Worm (Caenorhabditis elegans) whole organism, young adult: ENCODE measurements around the gene set-4.

Experiments
- C17E4.6 ChIP-seq: fragments of 200-800 bp; sonication (Bioruptor generic); IDR thresholded peaks from 2 replicates; pipeline ENCODE4 v1.3.6; 2022; ENCODE audit warnings: missing genetic modification reagents, missing genetic modification characterization, missing compliant biosample characterization
- F22D6.2 ChIP-seq: sonication (generic microtip); optimal IDR thresholded peaks from 2 replicates; lab custom pipeline; 2016; ENCODE audit warnings: mild to moderate bottlenecking, missing genetic modification characterization, missing compliant biosample characterization
- F55B11.4 ChIP-seq: sonication (generic microtip); optimal IDR thresholded peaks from 2 replicates; lab custom pipeline; 2016; ENCODE audit warnings: missing compliant biosample characterization, missing genetic modification characterization, borderline replicate concordance; ENCODE audit not compliant: insufficient read depth
- K11D2.4 ChIP-seq: fragments of 200-800 bp; sonication (Bioruptor generic); IDR thresholded peaks from 2 replicates; pipeline ENCODE4 v1.3.6; 2022; ENCODE audit warnings: missing genetic modification reagents, missing genetic modification characterization, missing compliant biosample characterization
- T07F8.4 ChIP-seq: sonication (generic microtip); optimal IDR thresholded peaks from 2 replicates; lab custom pipeline; 2016; ENCODE audit warnings: mild to moderate bottlenecking, missing genetic modification characterization, moderate library complexity, missing compliant biosample characterization
- Y53F4B.3 ChIP-seq: fragments of 200-800 bp; sonication (Bioruptor generic); IDR thresholded peaks from 2 replicates; pipeline ENCODE4 v1.3.6; 2022; ENCODE audit warnings: missing genetic modification reagents, missing genetic modification characterization, missing compliant biosample characterization
- Y56A3A.18 ChIP-seq: fragments of 200-800 bp; sonication (Bioruptor generic); IDR thresholded peaks from 2 replicates; pipeline ENCODE4 v1.3.6; 2022; ENCODE audit warnings: missing genetic modification reagents, missing genetic modification characterization, missing compliant biosample characterization
- Y67H2A.10 ChIP-seq: fragments of 200-800 bp; sonication (Bioruptor generic); conservative IDR thresholded peaks from 2 replicates; pipeline ENCODE4 v1.3.6; 2022; ENCODE audit warnings: missing genetic modification reagents, missing genetic modification characterization, missing compliant biosample characterization
- Y79H2A.3 ChIP-seq: fragments of 200-800 bp; sonication (Bioruptor generic); conservative IDR thresholded peaks from 2 replicates; pipeline ENCODE4 v1.3.6; 2022; ENCODE audit warnings: missing genetic modification reagents, missing genetic modification characterization, missing compliant biosample characterization
- akir-1 ChIP-seq: fragments of 200-800 bp; sonication (Bioruptor generic); optimal IDR thresholded peaks from 2 replicates; lab custom pipeline; 2018; ENCODE audit warnings: mild to moderate bottlenecking, missing genetic modification characterization, moderate library complexity, missing compliant biosample characterization
- atf-7 ChIP-seq: sonication (generic microtip); optimal IDR thresholded peaks from 2 replicates; lab custom pipeline; 2017; ENCODE audit warnings: mild to moderate bottlenecking, missing genetic modification characterization, missing compliant biosample characterization
- athp-1 ChIP-seq: sonication (generic microtip); optimal IDR thresholded peaks from 2 replicates; lab custom pipeline; 2017; ENCODE audit warnings: mild to moderate bottlenecking, missing genetic modification characterization, missing compliant biosample characterization
- attf-5 ChIP-seq: fragments of 200-800 bp; sonication (Bioruptor generic); optimal IDR thresholded peaks from 2 replicates; lab custom pipeline; 2018; ENCODE audit warnings: mild to moderate bottlenecking, missing genetic modification characterization, missing compliant biosample characterization
- bed-1 ChIP-seq: fragments of 200-800 bp; sonication (Bioruptor generic); IDR thresholded peaks from 2 replicates; pipeline ENCODE4 v1.3.6; 2022; ENCODE audit warnings: missing genetic modification reagents, missing genetic modification characterization, missing compliant biosample characterization
- ccch-3 ChIP-seq: fragments of 200-800 bp; sonication (Bioruptor generic); optimal IDR thresholded peaks from 2 replicates; lab custom pipeline; 2018; ENCODE audit warnings: mild to moderate bottlenecking, missing genetic modification characterization, missing compliant biosample characterization
- ceh-40 ChIP-seq: fragments of 200-800 bp; sonication (Bioruptor generic); IDR thresholded peaks from 2 replicates; pipeline ENCODE4 v1.3.6; 2022; ENCODE audit warnings: missing genetic modification characterization, missing compliant biosample characterization
- ceh-79 ChIP-seq: sonication (generic microtip); optimal IDR thresholded peaks from 2 replicates; lab custom pipeline; 2017; ENCODE audit warnings: mild to moderate bottlenecking, missing genetic modification characterization, missing compliant biosample characterization
- chd-7 ChIP-seq: sonication (generic microtip); optimal IDR thresholded peaks from 2 replicates; lab custom pipeline; 2016; ENCODE audit warnings: mild to moderate bottlenecking, missing genetic modification characterization, moderate library complexity, missing compliant biosample characterization
- dpff-1 ChIP-seq: sonication (generic microtip); optimal IDR thresholded peaks from 2 replicates; lab custom pipeline; 2017; ENCODE audit warnings: mild to moderate bottlenecking, missing genetic modification characterization, missing compliant biosample characterization
- dpl-1 ChIP-seq: fragments of 150-350 bp; optimal IDR thresholded peaks from 2 replicates; lab custom pipeline; 2014; ENCODE audit warnings: missing biosample characterization, missing genetic modification reagents, missing genetic modification characterization
- efl-1 ChIP-seq: fragments of 150-350 bp; optimal IDR thresholded peaks from 2 replicates; lab custom pipeline; 2014; ENCODE audit warnings: missing biosample characterization, missing genetic modification reagents, missing genetic modification characterization
- egl-18 ChIP-seq: fragments of 200-800 bp; sonication (Bioruptor generic); IDR thresholded peaks from 2 replicates; pipeline ENCODE4 v1.3.6; 2022; ENCODE audit warnings: missing genetic modification reagents, missing genetic modification characterization, missing compliant biosample characterization
- fkh-3 ChIP-seq: sonication (generic microtip); optimal IDR thresholded peaks from 2 replicates; lab custom pipeline; 2016; ENCODE audit warnings: mild to moderate bottlenecking, missing genetic modification characterization, missing compliant biosample characterization
- gei-17 ChIP-seq: fragments of 200-800 bp; sonication (Bioruptor generic); optimal IDR thresholded peaks from 2 replicates; lab custom pipeline; 2018; ENCODE audit warnings: mild to moderate bottlenecking, missing genetic modification characterization, missing compliant biosample characterization
- hmg-1.2 ChIP-seq: fragments of 200-800 bp; sonication (Bioruptor generic); IDR thresholded peaks from 2 replicates; pipeline ENCODE4 v1.3.6; 2022; ENCODE audit warnings: missing genetic modification reagents, missing genetic modification characterization, missing compliant biosample characterization
- hrde-1 ChIP-seq: sonication (generic microtip); optimal IDR thresholded peaks from 2 replicates; lab custom pipeline; 2016; ENCODE audit warnings: missing genetic modification characterization, mild to moderate bottlenecking, missing compliant biosample characterization, moderate library complexity, missing genotype, missing genetic modification reagents, borderline replicate concordance
- lag-1 ChIP-seq: fragments of 200-800 bp; sonication (Bioruptor generic); IDR thresholded peaks from 2 replicates; pipeline ENCODE4 v1.3.6; 2022; ENCODE audit warnings: missing genetic modification reagents, missing genetic modification characterization, missing compliant biosample characterization
- lin-35 ChIP-seq, 3 experiments: fragments of 150-350 bp in 2 of 3; sonication (generic microtip) in 1 of 3; optimal IDR thresholded peaks; 2 replicates each; lab custom pipeline; 2014 to 2018; ENCODE audit warnings: missing biosample characterization in 3 of 3, missing genetic modification characterization in 3 of 3, missing genetic modification reagents in 3 of 3
- lsy-27 ChIP-seq: sonication (generic microtip); optimal IDR thresholded peaks from 2 replicates; lab custom pipeline; 2017; ENCODE audit warnings: missing genetic modification characterization, mild to moderate bottlenecking, missing compliant biosample characterization, antibody characterized with exemption, missing genotype, borderline replicate concordance; ENCODE audit not compliant: insufficient read depth
- madf-10 ChIP-seq: sonication (generic microtip); optimal IDR thresholded peaks from 2 replicates; lab custom pipeline; 2016; ENCODE audit warnings: mild to moderate bottlenecking, missing genetic modification characterization, missing compliant biosample characterization
- mcd-1 ChIP-seq: fragments of 200-800 bp; sonication (Bioruptor generic); IDR thresholded peaks from 2 replicates; pipeline ENCODE4 v1.3.6; 2022; ENCODE audit warnings: missing genetic modification reagents, missing genetic modification characterization, missing compliant biosample characterization
- nfyb-1 ChIP-seq: fragments of 200-800 bp; sonication (Bioruptor generic); IDR thresholded peaks from 2 replicates; pipeline ENCODE4 v1.3.6; 2022; ENCODE audit warnings: missing genetic modification reagents, missing genetic modification characterization, missing compliant biosample characterization
- nhr-120 ChIP-seq: fragments of 200-800 bp; sonication (Bioruptor generic); IDR thresholded peaks from 2 replicates; pipeline ENCODE4 v1.3.6; 2022; ENCODE audit warnings: missing genetic modification characterization, missing compliant biosample characterization
- nhr-179 ChIP-seq: sonication (generic microtip); optimal IDR thresholded peaks from 2 replicates; lab custom pipeline; 2016; ENCODE audit warnings: mild to moderate bottlenecking, missing genetic modification characterization, missing compliant biosample characterization
- rec-8 ChIP-seq, 2 experiments: sonication (generic microtip); optimal IDR thresholded peaks; 2 replicates each; lab custom pipeline; 2016; ENCODE audit warnings: mild to moderate bottlenecking in 2 of 2, missing genetic modification characterization in 2 of 2, missing genetic modification reagents in 2 of 2, missing genotype in 2 of 2, missing biosample characterization in 1 of 2, missing compliant biosample characterization in 1 of 2, moderate library complexity in 1 of 2
- repo-1 ChIP-seq: sonication (generic microtip); optimal IDR thresholded peaks from 2 replicates; lab custom pipeline; 2017; ENCODE audit warnings: mild to moderate bottlenecking, missing genetic modification characterization, missing compliant biosample characterization
- snpc-1.1 ChIP-seq: sonication (generic microtip); optimal IDR thresholded peaks from 2 replicates; lab custom pipeline; 2017; ENCODE audit warnings: missing genetic modification characterization, mild to moderate bottlenecking, missing compliant biosample characterization, antibody characterized with exemption, moderate library complexity, missing genotype, missing genetic modification reagents; ENCODE audit not compliant: insufficient read depth
- snpc-4 ChIP-seq, 5 experiments: fragments of 150-350 bp in 1 of 5; sonication (generic microtip) in 4 of 5; optimal IDR thresholded peaks; 2 replicates each; lab custom pipeline; 2014 to 2018; ENCODE audit warnings: missing genetic modification characterization in 5 of 5, missing biosample characterization in 3 of 5, antibody characterized with exemption in 2 of 5, mild to moderate bottlenecking in 2 of 5, missing compliant biosample characterization in 2 of 5, missing genotype in 2 of 5, moderate library complexity in 2 of 5, missing genetic modification reagents in 1 of 5
- somi-1 ChIP-seq: fragments of 200-800 bp; sonication (Bioruptor generic); optimal IDR thresholded peaks from 2 replicates; lab custom pipeline; 2018; ENCODE audit warnings: mild to moderate bottlenecking, missing genetic modification characterization, missing compliant biosample characterization
- tbx-9 ChIP-seq: sonication (generic microtip); optimal IDR thresholded peaks from 2 replicates; lab custom pipeline; 2016; ENCODE audit warnings: borderline replicate concordance, missing genetic modification characterization, inconsistent platforms, missing compliant biosample characterization
- ztf-22 ChIP-seq: fragments of 200-800 bp; sonication (Bioruptor generic); optimal IDR thresholded peaks from 2 replicates; lab custom pipeline; 2018; ENCODE audit warnings: mild to moderate bottlenecking, missing genetic modification characterization, moderate library complexity, missing compliant biosample characterization
- ztf-25 ChIP-seq: fragments of 200-800 bp; sonication (Bioruptor generic); IDR thresholded peaks from 2 replicates; pipeline ENCODE4 v1.3.6; 2022; ENCODE audit warnings: missing genetic modification reagents, missing genetic modification characterization, missing compliant biosample characterization
- ztf-3 ChIP-seq: fragments of 200-800 bp; sonication (Bioruptor generic); optimal IDR thresholded peaks from 2 replicates; lab custom pipeline; 2018; ENCODE audit warnings: mild to moderate bottlenecking, missing genetic modification characterization, missing compliant biosample characterization
- ztf-6 ChIP-seq: fragments of 200-800 bp; sonication (Bioruptor generic); IDR thresholded peaks from 2 replicates; pipeline ENCODE4 v1.3.6; 2022; ENCODE audit warnings: missing genetic modification reagents, missing genetic modification characterization, missing compliant biosample characterization

Gene set-4

ce11 chrII:6327317-6327716, 3.8 kb downstream of the set-4 start (continued):
- TF ChIP-seq mcd-1 (GFP tag; lab: Robert Waterston, UW): no peak
- TF ChIP-seq ztf-22 (GFP tag; lab: Kevin White, UChicago): no peak
- no peak for TF ChIP-seq nfyb-1 (GFP tag; lab: Robert Waterston, UW)
- TF ChIP-seq egl-18: no peak
- TF ChIP-seq tbx-9: no peak
- no peak for TF ChIP-seq Y79H2A.3 (GFP tag; lab: Robert Waterston, UW)
- TF ChIP-seq C17E4.6 (GFP tag; lab: Robert Waterston, UW): no peak
- no peak for TF ChIP-seq snpc-1.1 (tag; lab: Kevin White, UChicago)

ce11 chrII:6324086-6324485, 7.1 kb downstream of the set-4 start, which contains the start of gene sma-6:
TSS of gene sma-6 (plus strand) at chrII:6324484.
- TF ChIP-seq lsy-27 (tag; lab: Kevin White, UChicago) (no peak), efl-1 (GFP tag; lab: Kevin White, UChicago) (peak; percentile 6), repo-1 (no peak), hrde-1 (no peak), ceh-79 (no peak), hmg-1.2 (GFP tag; lab: Robert Waterston, UW) (peak; percentile 21; the same call in 1 of the 2 replicates)

- no peak for TF ChIP-seq lsy-27 (tag; lab: Kevin White, UChicago)
- no peak for TF ChIP-seq ccch-3
- TF ChIP-seq T07F8.4 (tag; lab: Kevin White, UChicago): no peak
- no peak for TF ChIP-seq athp-1 (tag; lab: Kevin White, UChicago)
- no peak for TF ChIP-seq Y53F4B.3 (GFP tag; lab: Robert Waterston, UW)
- TF ChIP-seq bed-1 (GFP tag; lab: Robert Waterston, UW): no peak
- no peak for TF ChIP-seq dpl-1
- TF ChIP-seq ceh-40 (GFP tag; lab: Robert Waterston, UW): no peak
- TF ChIP-seq Y67H2A.10 (GFP tag; lab: Robert Waterston, UW): no peak
- TF ChIP-seq snpc-4 (GFP tag; optimal IDR thresholded peaks at IDR 0.05; lab: Kevin White, UChicago): no peak
- no peak for TF ChIP-seq snpc-4 (tag; optimal IDR thresholded peaks at IDR 0.05; lab: Kevin White, UChicago)
- TF ChIP-seq nhr-179 (tag; lab: Kevin White, UChicago): no peak
- TF ChIP-seq atf-7 (tag; lab: Kevin White, UChicago): no peak
- TF ChIP-seq K11D2.4 (GFP tag; lab: Robert Waterston, UW): no peak
- no peak for TF ChIP-seq rec-8 (tag; optimal IDR thresholded peaks at IDR 0.05; lab: Kevin White, UChicago)
- no peak for TF ChIP-seq madf-10 (tag; lab: Kevin White, UChicago)
- no peak for TF ChIP-seq lin-35 (GFP tag; optimal IDR thresholded peaks at IDR 0.05; lab: Kevin White, UChicago)
- TF ChIP-seq attf-5 (GFP tag; lab: Kevin White, UChicago): no peak
- TF ChIP-seq efl-1 (GFP tag; lab: Kevin White, UChicago): no peak
These were observed 8.2 kb downstream of the set-4 start, which contains the start of gene C32D5.4 for ce11 chrII:6322979-6323378. TSS of gene C32D5.4 (minus strand) at chrII:6323079.

- TF ChIP-seq ztf-25 (GFP tag; lab: Robert Waterston, UW) (no peak), lag-1 (no peak), dpff-1 (tag; lab: Kevin White, UChicago) (no peak), Y56A3A.18 (GFP tag; lab: Robert Waterston, UW) (no peak), chd-7 (tag; lab: Kevin White, UChicago) (no peak), ztf-3 (GFP tag; lab: Kevin White, UChicago) (no peak), somi-1 (GFP tag; lab: Kevin White, UChicago) (no peak), ceh-40 (GFP tag; lab: Robert Waterston, UW) (no peak), akir-1 (no peak), ztf-6 (GFP tag; lab: Robert Waterston, UW) (no peak), nhr-120 (no peak), gei-17 (GFP tag; lab: Kevin White, UChicago) (no peak), F55B11.4 (tag; lab: Kevin White, UChicago) (no peak), fkh-3 (tag; lab: Kevin White, UChicago) (no peak), F22D6.2 (tag; lab: Kevin White, UChicago) (no peak), hmg-1.2 (GFP tag; lab: Robert Waterston, UW) (no peak)
These were observed 9.1 kb downstream of the set-4 start for ce11 chrII:6322081-6322480.
